Worm (Caenorhabditis elegans): ENCODE data around the gene ttr-50.

DNA sequence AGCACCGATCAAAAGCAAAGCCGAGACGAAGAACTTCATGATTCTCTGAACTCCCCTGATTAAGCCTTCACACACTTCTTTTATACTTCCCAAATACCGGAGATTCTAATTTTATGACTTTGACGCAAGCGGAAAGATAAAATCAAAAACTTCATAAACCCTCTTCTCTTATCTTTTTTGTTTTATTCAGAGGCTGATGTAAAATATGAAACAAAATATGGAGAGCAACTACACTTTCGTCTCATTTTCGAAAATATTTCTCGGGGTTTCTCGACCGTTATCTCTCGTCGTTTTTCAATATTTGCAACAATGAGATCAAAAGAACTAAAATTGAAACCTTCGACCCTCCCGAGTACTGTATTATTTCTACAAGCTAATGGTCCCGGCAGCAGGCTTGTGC, 17.8 kb downstream of the ttr-50 start, which contains the start of gene lys-4:
- no peak for TF ChIP-seq lsy-2 (tag; optimal IDR thresholded peaks at IDR 0.05)
- TF ChIP-seq lin-13 (tag; optimal IDR thresholded peaks at IDR 0.05): no peak
- TF ChIP-seq unc-62 (GFP tag; optimal IDR thresholded peaks at IDR 0.05): no peak
- TF ChIP-seq nhr-76 (tag; optimal IDR thresholded peaks at IDR 0.05): no peak
